Worm (Caenorhabditis elegans) whole organism, mixed stage, embryonic: ENCODE measurements around the gene F10D7.10.

Experiments used
- M03D4.4 ChIP-seq: sonication (generic microtip); optimal IDR thresholded peaks from 2 replicates; lab custom pipeline; 2017; ENCODE audit warnings: mild to moderate bottlenecking, missing genetic modification characterization, missing compliant biosample characterization
- blmp-1 ChIP-seq: fragments of 150-350 bp; optimal IDR thresholded peaks from 2 replicates; lab custom pipeline; 2014; ENCODE audit warnings: missing biosample characterization, missing genetic modification characterization
- ceh-43 ChIP-seq: fragments of 200-800 bp; sonication (Bioruptor generic); optimal IDR thresholded peaks from 2 replicates; lab custom pipeline; 2018; ENCODE audit warnings: mild to moderate bottlenecking, missing genetic modification characterization, moderate library complexity, missing compliant biosample characterization
- ceh-83 ChIP-seq: fragments of 200-800 bp; sonication (Bioruptor generic); optimal IDR thresholded peaks from 2 replicates; lab custom pipeline; 2018; ENCODE audit warnings: mild to moderate bottlenecking, missing genetic modification characterization, missing compliant biosample characterization
- ces-1 ChIP-seq: fragments of 150-350 bp; optimal IDR thresholded peaks from 2 replicates; lab custom pipeline; 2014; ENCODE audit warnings: missing biosample characterization, missing genetic modification reagents, missing genetic modification characterization
- cnd-1 ChIP-seq: fragments of 200-800 bp; sonication (Bioruptor generic); optimal IDR thresholded peaks from 2 replicates; lab custom pipeline; 2018; ENCODE audit warnings: mild to moderate bottlenecking, missing genetic modification characterization, missing compliant biosample characterization
- drap-1 ChIP-seq: fragments of 200-800 bp; sonication (Bioruptor generic); optimal IDR thresholded peaks from 3 replicates; lab custom pipeline; 2018; ENCODE audit warnings: mild to moderate bottlenecking, missing genetic modification characterization, missing compliant biosample characterization
- elt-1 ChIP-seq: sonication (generic microtip); optimal IDR thresholded peaks from 2 replicates; lab custom pipeline; 2017; ENCODE audit warnings: missing genetic modification characterization, mild to moderate bottlenecking, missing compliant biosample characterization, antibody characterized with exemption, moderate library complexity, borderline replicate concordance; ENCODE audit not compliant: insufficient read depth
- elt-3 ChIP-seq: fragments of 150-350 bp; optimal IDR thresholded peaks from 2 replicates; lab custom pipeline; 2014; ENCODE audit warnings: missing biosample characterization, missing genetic modification characterization
- flh-1 ChIP-seq: fragments of 200-800 bp; sonication (Bioruptor generic); optimal IDR thresholded peaks from 2 replicates; lab custom pipeline; 2018; ENCODE audit warnings: mild to moderate bottlenecking, missing genetic modification characterization, moderate library complexity, missing compliant biosample characterization
- ham-2 ChIP-seq: fragments of 200-800 bp; sonication (Bioruptor generic); optimal IDR thresholded peaks from 2 replicates; lab custom pipeline; 2018; ENCODE audit warnings: mild to moderate bottlenecking, missing genetic modification characterization, missing compliant biosample characterization
- hlh-1 ChIP-seq: fragments of 150-350 bp; optimal IDR thresholded peaks from 2 replicates; lab custom pipeline; 2014; ENCODE audit warnings: missing biosample characterization, missing genetic modification reagents, missing genetic modification characterization
- lin-13 ChIP-seq: fragments of 150-350 bp; optimal IDR thresholded peaks from 2 replicates; lab custom pipeline; 2014; ENCODE audit warnings: missing biosample characterization, missing genetic modification characterization
- lin-32 ChIP-seq: fragments of 200-800 bp; sonication (Bioruptor generic); optimal IDR thresholded peaks from 2 replicates; lab custom pipeline; 2018; ENCODE audit warnings: mild to moderate bottlenecking, missing genetic modification characterization, missing compliant biosample characterization
- lsy-2 ChIP-seq: fragments of 150-350 bp; optimal IDR thresholded peaks from 2 replicates; lab custom pipeline; 2014; ENCODE audit warnings: missing biosample characterization, missing genetic modification characterization
- mab-5 ChIP-seq: fragments of 150-350 bp; optimal IDR thresholded peaks from 2 replicates; lab custom pipeline; 2014; ENCODE audit warnings: missing biosample characterization, missing genetic modification characterization
- mep-1 ChIP-seq: fragments of 150-350 bp; optimal IDR thresholded peaks from 2 replicates; lab custom pipeline; 2017; ENCODE audit warnings: missing biosample characterization, missing genetic modification reagents, missing genetic modification characterization, inconsistent platforms
- mls-2 ChIP-seq: sonication (generic microtip); optimal IDR thresholded peaks from 2 replicates; lab custom pipeline; 2016; ENCODE audit warnings: mild to moderate bottlenecking, missing genetic modification characterization, moderate library complexity, missing compliant biosample characterization
- nhr-12 ChIP-seq: fragments of 150-350 bp; optimal IDR thresholded peaks from 2 replicates; lab custom pipeline; 2014; ENCODE audit warnings: missing biosample characterization, missing genetic modification characterization
- nhr-2 ChIP-seq: fragments of 150-350 bp; optimal IDR thresholded peaks from 2 replicates; lab custom pipeline; 2014; ENCODE audit warnings: missing biosample characterization, missing genetic modification characterization
- nhr-237 ChIP-seq: fragments of 150-350 bp; optimal IDR thresholded peaks from 2 replicates; lab custom pipeline; 2014; ENCODE audit warnings: missing biosample characterization, missing genetic modification characterization
- nhr-28 ChIP-seq: fragments of 150-350 bp; optimal IDR thresholded peaks from 2 replicates; lab custom pipeline; 2014; ENCODE audit warnings: missing biosample characterization, missing genetic modification characterization
- nhr-76 ChIP-seq: sonication (generic microtip); optimal IDR thresholded peaks from 2 replicates; lab custom pipeline; 2017; ENCODE audit warnings: missing biosample characterization, missing genetic modification characterization
- pha-4 ChIP-seq: fragments of 150-350 bp; optimal IDR thresholded peaks from 2 replicates; lab custom pipeline; 2018; ENCODE audit warnings: missing biosample characterization, missing genetic modification reagents, missing genetic modification characterization
- sptf-1 ChIP-seq: sonication (generic microtip); optimal IDR thresholded peaks from 2 replicates; lab custom pipeline; 2017; ENCODE audit warnings: mild to moderate bottlenecking, missing genetic modification characterization, moderate library complexity, missing compliant biosample characterization
- unc-120 ChIP-seq: sonication (generic microtip); optimal IDR thresholded peaks from 2 replicates; lab custom pipeline; 2017; ENCODE audit warnings: missing genetic modification characterization, missing compliant biosample characterization; ENCODE audit not compliant: poor library complexity, severe bottlenecking
- unc-39 ChIP-seq: fragments of 150-350 bp; optimal IDR thresholded peaks from 2 replicates; lab custom pipeline; 2014; ENCODE audit warnings: missing biosample characterization, missing genetic modification characterization
- unc-62 ChIP-seq: fragments of 150-350 bp; optimal IDR thresholded peaks from 2 replicates; lab custom pipeline; 2014; ENCODE audit warnings: missing biosample characterization, missing genetic modification reagents, missing genetic modification characterization
- zip-8 ChIP-seq: fragments of 150-350 bp; optimal IDR thresholded peaks from 2 replicates; lab custom pipeline; 2014; ENCODE audit warnings: missing biosample characterization, missing genetic modification characterization
- ztf-11 ChIP-seq: fragments of 150-350 bp; optimal IDR thresholded peaks from 2 replicates; lab custom pipeline; 2014; ENCODE audit warnings: missing biosample characterization, missing genetic modification characterization

The F10D7.10 gene

DNA sequence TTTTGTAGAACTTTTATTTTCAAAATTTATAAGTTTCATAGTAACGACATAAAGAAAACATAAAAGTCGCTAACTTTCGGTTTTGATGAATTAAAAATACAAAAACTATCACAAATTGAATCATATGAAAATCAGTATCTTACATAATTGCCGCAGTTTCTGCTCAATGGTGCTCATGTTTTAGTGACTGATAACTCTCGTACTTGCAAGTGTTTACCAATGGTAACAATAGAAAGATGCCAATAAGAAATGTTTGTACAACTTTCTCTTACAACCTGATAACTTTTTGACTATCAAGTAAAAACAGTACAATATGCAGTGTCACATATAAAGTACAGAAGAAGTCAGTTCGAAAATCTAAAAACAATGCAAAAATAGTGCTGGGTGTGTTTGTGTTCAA lies 6.6 kb upstream of the F10D7.10 start:
- TF ChIP-seq pha-4 (tag; lab: Kevin White, UChicago) (no peak), cnd-1 (no peak), ceh-83 (GFP tag; lab: Kevin White, UChicago) (no peak)

DNA sequence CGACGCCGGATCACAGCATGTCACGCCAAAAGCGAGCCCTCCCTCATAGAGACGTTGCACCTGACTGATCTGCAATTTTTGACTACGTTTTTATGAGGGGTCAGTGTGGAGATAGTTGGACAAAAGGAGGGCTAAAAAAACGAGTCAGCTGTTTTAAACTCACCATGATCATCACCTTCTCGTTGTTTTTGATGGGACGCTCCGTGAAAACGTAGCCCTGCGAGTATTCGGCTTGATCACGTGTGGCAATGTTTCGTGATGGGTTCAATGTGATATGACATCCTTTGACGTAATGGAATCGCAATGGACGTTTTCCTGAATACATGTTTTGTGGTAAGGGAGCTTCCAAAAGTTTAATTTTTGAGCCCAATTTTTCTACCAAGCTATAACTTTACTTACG lies 5.5 kb upstream of the F10D7.10 start:
- TF ChIP-seq hlh-1 (tag; lab: Kevin White, UChicago) = no peak
- TF ChIP-seq lin-32 (GFP tag; lab: Kevin White, UChicago) = no peak
- no peak for TF ChIP-seq ceh-83 (GFP tag; lab: Kevin White, UChicago)
- no peak for TF ChIP-seq ces-1
- no peak for TF ChIP-seq ham-2 (GFP tag; lab: Kevin White, UChicago)
- TF ChIP-seq lin-13 = no peak
- no peak for TF ChIP-seq elt-1 (tag; lab: Kevin White, UChicago)
- TF ChIP-seq unc-120 (tag; lab: Kevin White, UChicago) = no peak
- TF ChIP-seq mls-2 (tag; lab: Kevin White, UChicago) = no peak
- no peak for TF ChIP-seq zip-8 (tag; lab: Kevin White, UChicago)
- TF ChIP-seq lsy-2 (tag; lab: Kevin White, UChicago) = no peak
- TF ChIP-seq mep-1 (tag; lab: Kevin White, UChicago) = no peak
- no peak for TF ChIP-seq cnd-1
- no peak for TF ChIP-seq blmp-1 (tag; lab: Kevin White, UChicago)
- TF ChIP-seq nhr-76 (tag; lab: Kevin White, UChicago) = no peak
- no peak for TF ChIP-seq mab-5 (tag; lab: Kevin White, UChicago)
- no peak for TF ChIP-seq pha-4 (tag; lab: Kevin White, UChicago)
- no peak for TF ChIP-seq ztf-11 (tag; lab: Kevin White, UChicago)
- no peak for TF ChIP-seq nhr-28 (tag; lab: Kevin White, UChicago)

DNA sequence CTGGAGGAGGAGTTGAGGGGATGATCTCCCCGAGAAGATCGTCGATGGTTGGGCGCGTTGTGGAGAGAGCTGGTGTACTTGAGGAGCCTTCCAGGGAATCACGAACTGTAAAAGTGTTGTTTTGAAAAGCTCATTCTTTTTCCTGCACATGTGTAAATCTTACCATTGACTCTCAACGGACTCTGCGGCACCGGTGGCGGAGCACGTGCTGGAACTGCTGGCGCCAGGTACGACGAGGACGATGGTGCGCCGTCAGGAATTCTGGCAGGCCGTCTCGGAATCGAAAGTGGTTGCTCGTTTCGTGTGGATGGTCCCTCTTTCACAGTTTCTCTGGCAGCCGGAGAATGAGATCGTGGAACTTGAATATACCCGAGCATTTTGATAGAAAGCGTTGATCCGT lies 4.8 kb upstream of the F10D7.10 start:
- TF ChIP-seq hlh-1 (tag; lab: Kevin White, UChicago) (no peak), unc-39 (tag; lab: Kevin White, UChicago) (no peak), ceh-83 (GFP tag; lab: Kevin White, UChicago) (no peak), mab-5 (tag; lab: Kevin White, UChicago) (no peak), nhr-237 (tag; lab: Kevin White, UChicago) (no peak), flh-1 (GFP tag; lab: Kevin White, UChicago) (no peak), cnd-1 (no peak)

DNA sequence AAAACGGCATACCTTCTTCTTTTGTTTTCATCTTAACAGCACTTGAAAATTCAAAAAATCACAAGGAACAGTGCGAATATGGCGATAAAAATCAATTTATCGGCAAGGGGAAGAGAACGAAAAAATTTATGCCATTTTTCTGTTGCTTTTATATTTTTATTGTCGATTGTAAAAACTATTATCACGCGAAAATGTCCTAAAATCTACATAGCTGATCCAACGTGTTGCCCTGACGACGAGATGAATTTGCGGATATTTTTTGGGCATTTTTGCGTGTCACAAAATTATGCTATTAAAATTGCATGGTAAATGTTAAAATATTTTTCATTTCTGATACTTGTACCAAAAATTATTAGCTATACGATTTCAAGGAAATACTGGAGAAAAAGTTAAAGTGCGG lies 2.4 kb upstream of the F10D7.10 start, which contains the start of gene F10D7.4:
F10D7.4 (minus strand) TSS at position 101 of the 400 bp plus-strand sequence.
- no peak for TF ChIP-seq M03D4.4
- TF ChIP-seq ceh-83 (GFP tag; lab: Kevin White, UChicago) = no peak
- TF ChIP-seq flh-1 (GFP tag; lab: Kevin White, UChicago) = no peak
- no peak for TF ChIP-seq elt-1 (tag; lab: Kevin White, UChicago)
- TF ChIP-seq ceh-43 = no peak

DNA sequence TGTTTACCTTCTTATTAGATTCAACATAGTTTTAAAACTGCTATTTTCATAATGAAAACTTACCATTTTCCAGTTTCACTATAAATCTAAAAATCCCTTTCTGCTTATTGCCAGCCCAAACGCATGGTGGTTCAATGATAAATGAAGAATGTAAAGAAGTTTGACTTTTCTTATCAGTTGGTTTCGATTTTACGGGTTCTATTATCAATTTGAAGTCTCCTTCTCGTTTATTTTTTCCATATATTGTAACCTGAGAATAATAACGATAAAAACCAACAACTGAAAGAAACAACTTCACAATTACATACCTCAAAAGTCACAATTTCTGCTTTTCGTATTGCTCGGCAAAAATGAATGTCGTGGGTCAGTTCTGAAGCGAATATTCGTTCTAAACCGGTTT lies 579 bp downstream of the F10D7.10 start:
- no peak for TF ChIP-seq cnd-1
- no peak for TF ChIP-seq drap-1 (GFP tag; lab: Kevin White, UChicago)
- TF ChIP-seq nhr-2 (tag; lab: Kevin White, UChicago) = no peak
- no peak for TF ChIP-seq M03D4.4
- no peak for TF ChIP-seq zip-8 (tag; lab: Kevin White, UChicago)
- TF ChIP-seq ceh-43 = no peak
- no peak for TF ChIP-seq nhr-12 (tag; lab: Kevin White, UChicago)
- TF ChIP-seq hlh-1 (tag; lab: Kevin White, UChicago) = no peak
- no peak for TF ChIP-seq mls-2 (tag; lab: Kevin White, UChicago)

DNA sequence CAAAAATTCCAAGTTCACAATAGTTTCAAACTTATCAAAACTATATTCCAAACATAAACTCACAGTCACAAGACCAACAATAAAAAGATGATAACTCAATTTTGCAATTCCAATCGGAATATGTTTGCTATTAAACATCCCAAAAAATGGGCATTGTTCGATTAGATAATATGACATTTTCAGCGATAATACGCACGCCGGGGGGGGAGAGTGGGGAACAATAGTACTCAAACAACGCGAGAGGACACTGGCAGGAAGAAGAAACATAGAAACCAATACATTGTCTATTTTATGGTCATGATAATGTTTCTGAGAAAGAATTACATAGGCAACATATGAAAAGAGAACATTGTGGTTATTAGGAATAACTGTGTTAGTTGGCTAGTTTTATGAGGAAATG lies 3.7 kb downstream of the F10D7.10 start:
- no peak for TF ChIP-seq nhr-28 (tag; lab: Kevin White, UChicago)
- TF ChIP-seq mep-1 (tag; lab: Kevin White, UChicago) = no peak
- no peak for TF ChIP-seq elt-1 (tag; lab: Kevin White, UChicago)
- TF ChIP-seq elt-3 (tag; lab: Kevin White, UChicago) = no peak
- no peak for TF ChIP-seq cnd-1
- TF ChIP-seq flh-1 (GFP tag; lab: Kevin White, UChicago) = no peak
- TF ChIP-seq drap-1 (GFP tag; lab: Kevin White, UChicago) = no peak
- TF ChIP-seq sptf-1 (tag; lab: Kevin White, UChicago) = no peak
- TF ChIP-seq pha-4 (tag; lab: Kevin White, UChicago) = no peak
- no peak for TF ChIP-seq nhr-76 (tag; lab: Kevin White, UChicago)
- TF ChIP-seq nhr-2 (tag; lab: Kevin White, UChicago) = no peak
- no peak for TF ChIP-seq ces-1
- no peak for TF ChIP-seq ceh-43
- no peak for TF ChIP-seq M03D4.4
- no peak for TF ChIP-seq unc-62
- no peak for TF ChIP-seq ceh-83 (GFP tag; lab: Kevin White, UChicago)
- TF ChIP-seq hlh-1 (tag; lab: Kevin White, UChicago) = no peak
- no peak for TF ChIP-seq nhr-12 (tag; lab: Kevin White, UChicago)
- TF ChIP-seq mab-5 (tag; lab: Kevin White, UChicago) = no peak
- no peak for TF ChIP-seq lsy-2 (tag; lab: Kevin White, UChicago)
